Fruit fly (Drosophila melanogaster) whole organism: Measurements from ENCODE around the gene Vha100-4.

Experiments
- CG8478 ChIP-seq: fragments of >200 bp; optimal IDR thresholded peaks from 2 replicates; lab custom pipeline; 2018; ENCODE audit warnings: inconsistent platforms
- Dll ChIP-seq: fragments of >200 bp; optimal IDR thresholded peaks from 2 replicates; lab custom pipeline; 2017
- EcR ChIP-seq, 2 experiments: fragments of >200 bp; optimal IDR thresholded peaks; 2 replicates each; lab custom pipeline; 2017; ENCODE audit warnings: missing biosample characterization in 2 of 2, missing genetic modification characterization in 2 of 2, missing genetic modification reagents in 2 of 2
- pan ChIP-seq: fragments of >200 bp; optimal IDR thresholded peaks from 2 replicates; lab custom pipeline; 2017
- psq ChIP-seq: fragments of >200 bp; optimal IDR thresholded peaks from 2 replicates; lab custom pipeline; 2017
- usp ChIP-seq: fragments of >200 bp; optimal IDR thresholded peaks from 2 replicates; lab custom pipeline; 2017; ENCODE audit warnings: missing biosample characterization, missing genetic modification characterization, mixed read lengths

Gene Vha100-4

dm6 chr3R:18389790-18390189 lies at the start of gene Vha100-4:
Gene Vha100-4 (minus strand): TSS chr3R:18389805.
- no peak for TF ChIP-seq pan (lab: Kevin White, UChicago)

dm6 chr3R:18438827-18439717 lies 49.5 kb upstream of the Vha100-4 start:
- no peak for TF ChIP-seq pan (lab: Kevin White, UChicago)
- no peak for TF ChIP-seq psq
- TF ChIP-seq Dll (lab: Kevin White, UChicago), result no peak
- no peak for TF ChIP-seq EcR (GFP tag; optimal IDR thresholded peaks at IDR 0.05; lab: Kevin White, UChicago)
- no peak for TF ChIP-seq usp (GFP tag; lab: Kevin White, UChicago)
- TF ChIP-seq CG8478 (lab: Kevin White, UChicago), result no peak

- TF ChIP-seq Dll (lab: Kevin White, UChicago), result no peak
- TF ChIP-seq EcR (GFP tag; optimal IDR thresholded peaks at IDR 0.05; lab: Kevin White, UChicago), result no peak
- no peak for TF ChIP-seq usp (GFP tag; lab: Kevin White, UChicago)
- no peak for TF ChIP-seq psq
Observed at dm6 chr3R:18438181-18438826, 48.7 kb upstream of the Vha100-4 start.

DNA sequence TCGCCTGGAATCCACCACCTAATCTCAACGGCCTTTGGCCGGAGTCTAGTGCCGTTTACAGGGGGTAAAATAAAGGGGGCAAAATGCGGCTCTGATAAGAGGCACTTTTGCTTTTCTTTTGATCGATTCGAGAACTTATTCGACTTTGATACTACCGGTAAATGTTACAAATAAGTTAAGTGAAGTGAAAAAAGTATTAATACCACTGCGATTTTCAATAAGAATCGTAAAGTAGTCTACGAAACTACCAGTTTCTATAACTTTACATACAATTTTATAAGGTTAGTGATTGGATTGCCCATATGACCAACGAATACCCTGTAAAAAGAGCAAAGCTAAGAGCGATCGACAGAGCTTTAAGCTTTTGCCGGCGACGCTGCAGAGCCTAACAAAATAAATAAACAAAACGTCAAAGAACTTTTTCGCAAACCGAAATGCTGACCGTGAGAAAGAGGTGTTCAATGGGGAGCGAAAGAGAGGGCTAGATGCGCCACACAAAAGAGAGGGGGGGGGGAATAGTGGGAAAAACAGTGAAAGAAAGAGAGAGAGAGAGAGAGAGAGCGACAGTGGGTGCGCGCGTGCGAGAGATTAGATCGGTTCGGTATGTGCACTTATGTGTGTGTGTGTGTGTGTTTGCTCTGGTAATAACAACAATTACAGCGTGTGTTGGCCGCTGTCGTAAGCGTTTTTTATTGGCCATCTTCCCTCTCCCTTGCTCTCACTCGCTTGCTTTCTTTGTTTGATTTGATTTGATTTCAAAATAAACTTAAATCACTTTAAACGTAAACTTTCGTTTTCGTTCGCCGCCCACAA lies 47.2 kb upstream of the Vha100-4 start:
- TF ChIP-seq Dll (lab: Kevin White, UChicago) (peak; percentile 51), pan (lab: Kevin White, UChicago) (peak; percentile 70), CG8478 (lab: Kevin White, UChicago) (peak; percentile 12), psq (no peak), usp (GFP tag; lab: Kevin White, UChicago) (no peak)

dm6 chr3R:18432905-18433304 lies 43.3 kb upstream of the Vha100-4 start:
- TF ChIP-seq usp (GFP tag; lab: Kevin White, UChicago) (no peak), psq (no peak), pan (lab: Kevin White, UChicago) (no peak), EcR (GFP tag; optimal IDR thresholded peaks at IDR 0.05; lab: Kevin White, UChicago) (no peak), CG8478 (lab: Kevin White, UChicago) (no peak), Dll (lab: Kevin White, UChicago) (no peak)

DNA sequence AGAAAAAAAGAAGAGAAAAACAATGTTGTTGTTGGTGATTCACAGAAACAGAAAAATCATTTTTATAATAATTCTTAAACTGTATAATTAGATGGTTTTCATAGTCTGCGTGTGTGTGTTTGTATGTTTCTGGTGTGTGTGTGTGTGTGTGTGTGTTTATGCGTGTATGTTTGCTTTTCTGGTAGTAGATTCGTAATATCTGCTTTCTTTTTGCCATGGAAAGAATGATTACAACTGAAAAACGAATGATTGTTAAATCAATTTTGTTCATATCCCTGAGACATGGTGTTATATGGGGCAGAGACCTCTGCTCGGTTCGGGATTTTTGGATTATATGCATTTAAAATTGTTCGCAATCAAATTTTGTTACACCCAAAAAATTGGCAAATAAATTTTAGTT lies 33.7 kb upstream of the Vha100-4 start:
- TF ChIP-seq usp (GFP tag; lab: Kevin White, UChicago), result no peak
- TF ChIP-seq pan (lab: Kevin White, UChicago), result no peak
- no peak for TF ChIP-seq CG8478 (lab: Kevin White, UChicago)
- no peak for TF ChIP-seq EcR (GFP tag; optimal IDR thresholded peaks at IDR 0.05; lab: Kevin White, UChicago)
- TF ChIP-seq Dll (lab: Kevin White, UChicago), result no peak
- TF ChIP-seq psq, result no peak

DNA sequence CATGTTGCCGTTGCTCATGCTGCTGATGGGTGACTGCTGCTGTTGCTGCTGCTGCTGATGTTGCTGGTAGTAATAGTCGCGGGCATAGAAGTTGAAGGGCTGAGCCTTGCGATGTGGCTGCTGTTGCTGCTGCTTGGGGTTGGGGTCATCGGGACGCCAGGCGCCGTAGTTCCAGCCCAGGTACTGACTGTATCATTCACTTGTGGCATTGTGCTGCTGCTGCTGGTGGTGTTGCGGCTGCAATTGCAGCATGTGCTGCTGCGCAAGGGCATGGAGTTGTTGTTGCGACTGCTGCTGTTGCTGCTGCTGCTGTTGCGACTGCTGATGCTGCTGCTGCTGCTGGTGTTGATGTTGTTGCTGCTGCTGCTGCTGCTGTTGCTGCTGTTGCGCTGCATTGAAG lies 32.8 kb upstream of the Vha100-4 start:
- TF ChIP-seq EcR (GFP tag; optimal IDR thresholded peaks at IDR 0.05; lab: Kevin White, UChicago), result no peak
- no peak for TF ChIP-seq usp (GFP tag; lab: Kevin White, UChicago)
- no peak for TF ChIP-seq CG8478 (lab: Kevin White, UChicago)
- no peak for TF ChIP-seq pan (lab: Kevin White, UChicago)
- TF ChIP-seq Dll (lab: Kevin White, UChicago), result no peak
- no peak for TF ChIP-seq psq

- TF ChIP-seq psq, result no peak
- no peak for TF ChIP-seq pan (lab: Kevin White, UChicago)
- TF ChIP-seq EcR (GFP tag; optimal IDR thresholded peaks at IDR 0.05; lab: Kevin White, UChicago), result no peak
- TF ChIP-seq CG8478 (lab: Kevin White, UChicago), result peak; percentile 38
- TF ChIP-seq usp (GFP tag; lab: Kevin White, UChicago), result no peak
- TF ChIP-seq Dll (lab: Kevin White, UChicago), result no peak
Observed at dm6 chr3R:18412279-18413214, 22.9 kb upstream of the Vha100-4 start, which contains the start of gene CG31122. Gene CG31122 (minus strand): TSS chr3R:18412874.

DNA sequence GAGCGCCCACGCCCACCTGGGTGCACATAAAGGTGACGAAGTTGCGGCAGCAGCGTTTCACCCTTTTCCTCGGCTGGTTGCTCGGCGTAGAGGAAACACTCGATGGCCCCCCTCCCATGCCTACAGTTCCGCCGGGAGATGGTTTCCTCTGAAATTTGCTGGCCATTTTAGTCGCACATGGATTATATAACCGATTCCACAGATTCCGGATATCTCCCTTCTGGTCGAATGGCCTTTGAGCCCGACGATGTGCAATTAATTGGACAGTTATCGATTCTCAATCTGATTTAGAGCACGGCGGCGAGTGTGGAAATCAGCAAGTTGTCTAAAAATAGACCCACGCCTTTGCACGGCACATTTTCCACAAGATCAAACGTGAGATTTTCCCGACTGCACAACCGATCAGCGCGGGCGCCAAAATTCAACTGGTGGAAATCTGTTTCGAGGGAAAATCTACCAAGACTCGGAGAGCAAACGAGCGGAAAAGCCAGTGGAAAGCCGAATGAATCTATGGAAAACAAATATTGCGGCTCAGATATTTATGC lies 21.7 kb upstream of the Vha100-4 start, which contains the start of gene CG10864:
TSS of gene CG10864 (minus strand) at position 427 of the 545 bp plus-strand sequence.
- TF ChIP-seq pan (lab: Kevin White, UChicago) (no peak), psq (no peak), CG8478 (lab: Kevin White, UChicago) (no peak), Dll (lab: Kevin White, UChicago) (no peak), EcR (GFP tag; optimal IDR thresholded peaks at IDR 0.05; lab: Kevin White, UChicago) (no peak), usp (GFP tag; lab: Kevin White, UChicago) (no peak)

dm6 chr3R:18404713-18405112 lies 15.1 kb upstream of the Vha100-4 start, which contains the start of gene CG7685:
Gene CG7685 (plus strand): TSS chr3R:18404940.
- TF ChIP-seq psq (no peak), Dll (lab: Kevin White, UChicago) (no peak), CG8478 (lab: Kevin White, UChicago) (no peak), usp (GFP tag; lab: Kevin White, UChicago) (no peak), EcR (GFP tag; optimal IDR thresholded peaks at IDR 0.05; lab: Kevin White, UChicago) (no peak), pan (lab: Kevin White, UChicago) (no peak)
